Fruit fly (Drosophila melanogaster): ENCODE measurements around the gene IntS11.
A peak's percentile ranks its signal among the peaks of the same experiment; 100 is the strongest.

The IntS11 gene

DNA sequence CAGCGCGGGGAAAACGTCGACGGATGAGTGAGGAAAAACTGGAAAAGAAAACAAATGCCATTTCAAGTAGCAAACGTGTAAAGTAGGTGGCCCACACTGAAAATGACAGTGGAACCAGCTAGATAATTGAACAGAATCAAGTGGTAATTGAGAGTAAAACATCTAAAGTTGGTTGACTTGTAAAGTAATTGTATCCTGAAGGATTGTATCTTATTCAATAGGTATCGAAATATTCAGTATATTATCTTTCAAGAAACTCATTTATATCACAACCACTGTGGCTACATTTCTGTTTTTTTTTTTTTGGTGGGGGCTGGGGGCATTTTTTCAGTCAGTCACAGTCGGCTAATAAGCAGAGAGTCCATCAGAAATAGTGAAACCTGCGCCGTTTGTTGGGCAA lies 45.9 kb upstream of the IntS11 start:
- no peak for TF ChIP-seq Bdp1 (GFP tag; optimal IDR thresholded peaks at IDR 0.05)
- TF ChIP-seq Xrp1 (GFP tag; IDR thresholded peaks at IDR 0.05): peak; percentile 84
- TF ChIP-seq aop (GFP tag; IDR thresholded peaks at IDR 0.05): 0 out of 2 replicates have a peak, but pooled peaks have one; percentile 11
- TF ChIP-seq Deaf1 (tag; optimal IDR thresholded peaks at IDR 0.05): no peak
- no peak for TF ChIP-seq toy (GFP tag; IDR thresholded peaks at IDR 0.05)
- peak; percentile 3 for TF ChIP-seq salm (tag; optimal IDR thresholded peaks at IDR 0.05)
- peak in 1 of 2 experiments; percentile 13 for TF ChIP-seq Eip74EF (GFP tag; optimal IDR thresholded peaks at IDR 0.05)
- TF ChIP-seq prd (optimal IDR thresholded peaks at IDR 0.05): no peak
- peak; percentile 63 for TF ChIP-seq prd (GFP tag; IDR thresholded peaks at IDR 0.05)
- TF ChIP-seq CG1832 (GFP tag; optimal IDR thresholded peaks at IDR 0.05): no peak
- TF ChIP-seq grau (tag; optimal IDR thresholded peaks at IDR 0.05): no peak
- peak; percentile 4 for TF ChIP-seq gcm (GFP tag; optimal IDR thresholded peaks at IDR 0.05)
- peak; percentile 74 for TF ChIP-seq CG18262 (tag; optimal IDR thresholded peaks at IDR 0.05)
- peak; percentile 27; the same call in 1 of the 3 replicates for TF ChIP-seq Optix (GFP tag; IDR thresholded peaks at IDR 0.05)
- peak; percentile 78 for TF ChIP-seq Med (GFP tag)
- no peak for TF ChIP-seq Trl (optimal IDR thresholded peaks at IDR 0.05)
- peak; percentile 51 for TF ChIP-seq Trl (GFP tag; optimal IDR thresholded peaks at IDR 0.05)
- TF ChIP-seq tap (tag; optimal IDR thresholded peaks at IDR 0.05): no peak
- no peak for TF ChIP-seq CG3163 (GFP tag; optimal IDR thresholded peaks at IDR 0.05)
- peak; percentile 46 for TF ChIP-seq gsb-n (tag; optimal IDR thresholded peaks at IDR 0.05)
- TF ChIP-seq pum (GFP tag; optimal IDR thresholded peaks at IDR 0.05): peak; percentile 60
- TF ChIP-seq lmd (GFP tag; IDR thresholded peaks at IDR 0.05): peak; percentile 67
- no peak for TF ChIP-seq CG10209 (GFP tag; optimal IDR thresholded peaks at IDR 0.05)
- peak; percentile 40 for TF ChIP-seq CG11504 (tag; optimal IDR thresholded peaks at IDR 0.05)
- no peak for TF ChIP-seq sc (optimal IDR thresholded peaks at IDR 0.05)
- no peak for TF ChIP-seq sc (GFP tag; optimal IDR thresholded peaks at IDR 0.05)
- TF ChIP-seq CG14441 (GFP tag; IDR thresholded peaks at IDR 0.05): peak; percentile 55
- TF ChIP-seq pb (GFP tag; optimal IDR thresholded peaks at IDR 0.05): peak; percentile 1
- TF ChIP-seq CG17361 (GFP tag; IDR thresholded peaks at IDR 0.05): peak; percentile 66
- TF ChIP-seq Camta (GFP tag; optimal IDR thresholded peaks at IDR 0.05): peak; percentile 46
- TF ChIP-seq cg (GFP tag; optimal IDR thresholded peaks at IDR 0.05): no peak
- 0 out of 2 replicates have a peak, but pooled peaks have one; percentile 6 for TF ChIP-seq CG11247 (GFP tag; IDR thresholded peaks at IDR 0.05)
- TF ChIP-seq croc (GFP tag; conservative IDR thresholded peaks at IDR 0.05): peak; percentile 47; the same call in 2 of the 3 replicates
- no peak for TF ChIP-seq CG16815 (GFP tag; optimal IDR thresholded peaks at IDR 0.05)
- peak; percentile 27; the same call in 1 of the 2 replicates for TF ChIP-seq Gsc (GFP tag; IDR thresholded peaks at IDR 0.05)
- no peak for TF ChIP-seq Doc2 (GFP tag; IDR thresholded peaks at IDR 0.05)
- TF ChIP-seq bsh (GFP tag; optimal IDR thresholded peaks at IDR 0.05): peak in 1 of 2 experiments; percentile 50
- TF ChIP-seq jumu (GFP tag; optimal IDR thresholded peaks at IDR 0.05): peak; percentile 46
- peak; percentile 32; the same call in 1 of the 3 replicates for TF ChIP-seq Aef1 (GFP tag; IDR thresholded peaks at IDR 0.05)
- TF ChIP-seq klu (GFP tag; IDR thresholded peaks at IDR 0.05): no peak
- TF ChIP-seq CG3726 (GFP tag; IDR thresholded peaks at IDR 0.05): 0 out of 3 replicates have a peak, but pooled peaks have one; percentile 49
- TF ChIP-seq sisA (GFP tag; IDR thresholded peaks at IDR 0.05): 0 out of 2 replicates have a peak, but pooled peaks have one; percentile 8
- TF ChIP-seq sim (GFP tag; IDR thresholded peaks at IDR 0.05): peak; percentile 58; the same call in 1 of the 2 replicates
- peak; percentile 83 for TF ChIP-seq sens (GFP tag)
- peak; percentile 11 for TF ChIP-seq Side (GFP tag; optimal IDR thresholded peaks at IDR 0.05)
- peak; percentile 10 for TF ChIP-seq eyg (GFP tag; optimal IDR thresholded peaks at IDR 0.05)
- peak; percentile 62; the same call in 1 of the 2 replicates for TF ChIP-seq sens-2 (GFP tag; IDR thresholded peaks at IDR 0.05)
- peak; percentile 26; the same call in 1 of the 3 replicates for TF ChIP-seq so (GFP tag; IDR thresholded peaks at IDR 0.05)
- TF ChIP-seq sr (GFP tag; IDR thresholded peaks at IDR 0.05): 0 out of 3 replicates have a peak, but pooled peaks have one; percentile 28
- TF ChIP-seq E2f1 (GFP tag; IDR thresholded peaks at IDR 0.05): peak; percentile 50
- TF ChIP-seq ken (GFP tag; IDR thresholded peaks at IDR 0.05): peak; percentile 69; the same call in 1 of the 3 replicates
- no peak for TF ChIP-seq BEAF-32 (GFP tag; optimal IDR thresholded peaks at IDR 0.05)

Data from whole organism, embryonic.